Fruit fly (Drosophila melanogaster): Measurements from ENCODE around the gene CtsL4.

The CtsL4 gene

dm6 chr2L:10344029-10344606 is 12.3 kb downstream of the CtsL4 start, which contains the start of gene Frmd5:
Frmd5 (plus strand) TSS chr2L:10344442.
- peak; percentile 34 for TF ChIP-seq Dref (GFP tag; IDR thresholded peaks at IDR 0.05)
- TF ChIP-seq CG11398 (GFP tag; optimal IDR thresholded peaks at IDR 0.05) = no peak
- no peak for TF ChIP-seq fd96Cb (tag; optimal IDR thresholded peaks at IDR 0.05)
- peak; percentile 54 for TF ChIP-seq Scr (GFP tag; IDR thresholded peaks at IDR 0.05; ENCODE audit: partially characterized antibody)
- peak; percentile 44; the same call in 1 of the 2 replicates for TF ChIP-seq sna (GFP tag; IDR thresholded peaks at IDR 0.05; ENCODE audit: partially characterized antibody)
- no peak for TF ChIP-seq Rfx (GFP tag; IDR thresholded peaks at IDR 0.05)
- no peak for TF ChIP-seq CG15696 (tag; optimal IDR thresholded peaks at IDR 0.05)
- no peak for TF ChIP-seq scrt (GFP tag; optimal IDR thresholded peaks at IDR 0.05)
- no peak for TF ChIP-seq jigr1 (GFP tag; IDR thresholded peaks at IDR 0.05)
- no peak for TF ChIP-seq pfk (GFP tag; optimal IDR thresholded peaks at IDR 0.05)
- TF ChIP-seq kah (GFP tag; optimal IDR thresholded peaks at IDR 0.05) = no peak
- TF ChIP-seq danr (GFP tag; IDR thresholded peaks at IDR 0.05) = no peak
- no peak for TF ChIP-seq Dip2 (GFP tag; IDR thresholded peaks at IDR 0.05)
- peak; percentile 5 for TF ChIP-seq CG8388 (GFP tag; optimal IDR thresholded peaks at IDR 0.05)
- TF ChIP-seq Hr51 (GFP tag; optimal IDR thresholded peaks at IDR 0.05) = no peak
- TF ChIP-seq CG12744 (GFP tag; optimal IDR thresholded peaks at IDR 0.05) = no peak
- no peak for TF ChIP-seq ken (GFP tag; IDR thresholded peaks at IDR 0.05)
- TF ChIP-seq HLH4C (GFP tag; IDR thresholded peaks at IDR 0.05; ENCODE audit: partially characterized antibody) = peak; percentile 62
- no peak for TF ChIP-seq D19B (GFP tag; optimal IDR thresholded peaks at IDR 0.05)
- TF ChIP-seq klu (GFP tag; IDR thresholded peaks at IDR 0.05) = no peak
- no peak for TF ChIP-seq Dfd (GFP tag; optimal IDR thresholded peaks at IDR 0.05)
- TF ChIP-seq MESR4 (GFP tag; optimal IDR thresholded peaks at IDR 0.05) = peak; percentile 6
- TF ChIP-seq Lim3 (GFP tag; IDR thresholded peaks at IDR 0.05) = no peak
- no peak for TF ChIP-seq CG32532 (GFP tag; IDR thresholded peaks at IDR 0.05)
- TF ChIP-seq CG13894 (tag; optimal IDR thresholded peaks at IDR 0.05) = no peak
- TF ChIP-seq YL-1 (GFP tag; optimal IDR thresholded peaks at IDR 0.05) = no peak
- TF ChIP-seq CG4707 (GFP tag; optimal IDR thresholded peaks at IDR 0.05) = no peak
- no peak for TF ChIP-seq ap (GFP tag; IDR thresholded peaks at IDR 0.05)
- TF ChIP-seq CG15601 (tag; optimal IDR thresholded peaks at IDR 0.05) = no peak
- TF ChIP-seq CG2712 (tag; optimal IDR thresholded peaks at IDR 0.05) = no peak
- no peak for TF ChIP-seq p53 (GFP tag; optimal IDR thresholded peaks at IDR 0.05)
- TF ChIP-seq hkb (optimal IDR thresholded peaks at IDR 0.05) = no peak
- no peak for TF ChIP-seq hkb (GFP tag; IDR thresholded peaks at IDR 0.05)
- no peak for TF ChIP-seq CG2199 (GFP tag; IDR thresholded peaks at IDR 0.05)
- TF ChIP-seq sr (GFP tag; IDR thresholded peaks at IDR 0.05) = no peak
- TF ChIP-seq ato (GFP tag; IDR thresholded peaks at IDR 0.05; ENCODE audit: partially characterized antibody) = 0 out of 2 replicates have a peak, but pooled peaks have one; percentile 29
- no peak for TF ChIP-seq CG8089 (GFP tag; optimal IDR thresholded peaks at IDR 0.05)
- TF ChIP-seq pzg (GFP tag; optimal IDR thresholded peaks at IDR 0.05) = peak; percentile 22
- no peak for TF ChIP-seq CG1647 (GFP tag; optimal IDR thresholded peaks at IDR 0.05)
- TF ChIP-seq corto (GFP tag; optimal IDR thresholded peaks at IDR 0.05) = no peak
- no peak for TF ChIP-seq CG33557 (GFP tag; optimal IDR thresholded peaks at IDR 0.05)
- TF ChIP-seq Sry-β (GFP tag; optimal IDR thresholded peaks at IDR 0.05) = no peak
- no peak for TF ChIP-seq gce (GFP tag; IDR thresholded peaks at IDR 0.05)
- no peak for TF ChIP-seq tx (GFP tag; optimal IDR thresholded peaks at IDR 0.05)
- TF ChIP-seq mld (GFP tag; IDR thresholded peaks at IDR 0.05; ENCODE audit: partially characterized antibody) = no peak; the same call in 2 of the 3 replicates
- no peak for TF ChIP-seq sob (GFP tag; IDR thresholded peaks at IDR 0.05)
- TF ChIP-seq CG15479 (GFP tag; optimal IDR thresholded peaks at IDR 0.05) = no peak
- TF ChIP-seq CG18599 (GFP tag; optimal IDR thresholded peaks at IDR 0.05) = no peak
- TF ChIP-seq CG8924 (tag; optimal IDR thresholded peaks at IDR 0.05) = no peak
- TF ChIP-seq CG12769 (tag; optimal IDR thresholded peaks at IDR 0.05) = no peak
